Worm (Caenorhabditis elegans) whole organism, young adult: ENCODE results near the gene F38A1.8.
"Not testable (repeated sequence)": the region's sequence is repeated elsewhere in the genome, so short reads cannot be mapped to it uniquely, and the experiment has no call there.

Experiments used
- hsf-1 ChIP-seq: fragments of 200-800 bp; sonication (Bioruptor generic); IDR thresholded peaks from 2 replicates; pipeline ENCODE4 v1.3.6; 2022; ENCODE audit warnings: missing genetic modification reagents, missing genetic modification characterization, missing compliant biosample characterization
- xnd-1 ChIP-seq: sonication (generic microtip); optimal IDR thresholded peaks from 2 replicates; lab custom pipeline; 2016; ENCODE audit warnings: missing genotype, missing genetic modification reagents, missing genetic modification characterization, missing compliant biosample characterization
- ztf-6 ChIP-seq: fragments of 200-800 bp; sonication (Bioruptor generic); IDR thresholded peaks from 2 replicates; pipeline ENCODE4 v1.3.6; 2022; ENCODE audit warnings: missing genetic modification reagents, missing genetic modification characterization, missing compliant biosample characterization

The F38A1.8 gene

ce11 chrIV:1187502-1187901 is 52.1 kb downstream of the F38A1.8 start, which contains the start of gene mdt-20:
Gene mdt-20 (plus strand): TSS chrIV:1187802.
- not testable (repeated sequence) for TF ChIP-seq ztf-6; xnd-1 (tag; lab: Kevin White, UChicago); hsf-1
